Worm (Caenorhabditis elegans) whole organism, L1 larva: ENCODE data around the gene arrd-23.

Experiments
- ceh-90 ChIP-seq: sonication (generic microtip); optimal IDR thresholded peaks from 2 replicates; lab custom pipeline; 2016; ENCODE audit warnings: missing genetic modification characterization, missing compliant biosample characterization
- fkh-10 ChIP-seq: sonication (generic microtip); optimal IDR thresholded peaks from 2 replicates; lab custom pipeline; 2017; ENCODE audit warnings: missing biosample characterization, missing genetic modification reagents, missing genetic modification characterization
- lin-13 ChIP-seq: fragments of 150-350 bp; optimal IDR thresholded peaks from 2 replicates; lab custom pipeline; 2014; ENCODE audit warnings: missing biosample characterization, missing genetic modification reagents, missing genetic modification characterization
- lin-14 ChIP-seq: fragments of 200-800 bp; sonication (Bioruptor generic); optimal IDR thresholded peaks from 2 replicates; lab custom pipeline; 2018; ENCODE audit warnings: mild to moderate bottlenecking, missing genetic modification characterization, moderate library complexity, missing compliant biosample characterization
- lin-35 ChIP-seq, 2 experiments: fragments of 150-350 bp; optimal IDR thresholded peaks; 2 replicates each; lab custom pipeline; 2014; ENCODE audit warnings: missing biosample characterization in 2 of 2, missing genetic modification characterization in 2 of 2, missing genetic modification reagents in 2 of 2
- mab-9 ChIP-seq: fragments of 200-800 bp; sonication (Bioruptor generic); IDR thresholded peaks from 2 replicates; pipeline ENCODE4 v1.3.6; 2022; ENCODE audit warnings: missing genetic modification reagents, missing genetic modification characterization, missing compliant biosample characterization
- nhr-11 ChIP-seq: fragments of 150-350 bp; optimal IDR thresholded peaks from 2 replicates; lab custom pipeline; 2014; ENCODE audit warnings: missing biosample characterization, missing genetic modification characterization
- nhr-77 ChIP-seq: fragments of 150-350 bp; optimal IDR thresholded peaks from 2 replicates; lab custom pipeline; 2014; ENCODE audit warnings: missing biosample characterization, missing genetic modification characterization
- tlp-1 ChIP-seq: fragments of 150-350 bp; optimal IDR thresholded peaks from 2 replicates; lab custom pipeline; 2014; ENCODE audit warnings: missing biosample characterization, missing genetic modification characterization

The arrd-23 gene

DNA sequence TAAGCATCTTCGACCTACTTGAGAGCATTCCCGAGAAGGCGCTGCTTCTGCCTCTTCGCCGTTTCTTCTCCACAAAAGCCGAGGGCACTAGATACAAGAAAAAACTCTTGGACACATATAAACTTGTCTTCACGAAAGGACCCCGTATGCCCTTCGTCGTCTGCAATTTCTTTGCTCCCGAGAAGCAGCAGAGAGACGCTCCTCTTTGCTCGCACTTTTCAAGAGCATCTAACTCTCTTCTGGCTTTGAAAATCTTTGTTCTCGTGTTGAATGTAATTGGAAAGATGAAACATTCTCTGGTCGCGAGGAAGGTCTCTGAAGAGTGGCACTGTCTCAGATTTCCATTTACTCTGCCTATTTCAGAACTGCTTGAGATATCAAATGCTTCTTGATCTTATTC is 53.2 kb downstream of the arrd-23 start:
- no peak for TF ChIP-seq nhr-11 (tag; lab: Kevin White, UChicago)
- TF ChIP-seq mab-9: no peak
- TF ChIP-seq tlp-1 (tag; lab: Kevin White, UChicago): no peak
- TF ChIP-seq lin-14: peak; percentile 21
- no peak for TF ChIP-seq nhr-77 (tag; lab: Kevin White, UChicago)
- no peak for TF ChIP-seq ceh-90
- TF ChIP-seq fkh-10 (GFP tag; lab: Kevin White, UChicago): peak; percentile 71
- no peak for TF ChIP-seq lin-35 (GFP tag; optimal IDR thresholded peaks at IDR 0.05; lab: Kevin White, UChicago)
- no peak for TF ChIP-seq lin-13
- TF ChIP-seq, all 84 proteins: peak for 2
